Worm (Caenorhabditis elegans): Measurements from ENCODE around the gene clec-22.

- TF ChIP-seq fkh-10 (GFP tag; optimal IDR thresholded peaks at IDR 0.05): no peak
- no peak for TF ChIP-seq fos-1 (tag; optimal IDR thresholded peaks at IDR 0.05)
- TF ChIP-seq sea-2 (GFP tag; optimal IDR thresholded peaks at IDR 0.05): no peak
- no peak for TF ChIP-seq elt-3 (tag; optimal IDR thresholded peaks at IDR 0.05)
- no peak for TF ChIP-seq eor-1 (tag; optimal IDR thresholded peaks at IDR 0.05)
- no peak for TF ChIP-seq unc-62 (GFP tag; optimal IDR thresholded peaks at IDR 0.05)
- TF ChIP-seq pha-4 (tag; optimal IDR thresholded peaks at IDR 0.05): no peak
- no peak for TF ChIP-seq nhr-11 (tag; optimal IDR thresholded peaks at IDR 0.05)
- no peak for TF ChIP-seq ama-1 (optimal IDR thresholded peaks at IDR 0.05)
- TF ChIP-seq daf-12 (tag; optimal IDR thresholded peaks at IDR 0.05): no peak
Measured at ce11 chrV:16812371-16812770, 45.9 kb upstream of the clec-22 start.
